Worm (Caenorhabditis elegans) whole organism, L2 larva: ENCODE measurements around the gene sql-1.

Source experiments
- alr-1 ChIP-seq: fragments of 150-350 bp; optimal IDR thresholded peaks from 2 replicates; lab custom pipeline; 2014; ENCODE audit warnings: missing biosample characterization, missing genetic modification characterization
- blmp-1 ChIP-seq: sonication (generic microtip); optimal IDR thresholded peaks from 2 replicates; lab custom pipeline; 2017; ENCODE audit warnings: missing genetic modification characterization, mild to moderate bottlenecking, missing compliant biosample characterization, antibody characterized with exemption, moderate library complexity; ENCODE audit not compliant: insufficient read depth
- crh-2 ChIP-seq: sonication (generic microtip); optimal IDR thresholded peaks from 2 replicates; lab custom pipeline; 2017; ENCODE audit warnings: missing biosample characterization, missing genetic modification characterization
- lin-39 ChIP-seq: fragments of 150-350 bp; optimal IDR thresholded peaks from 2 replicates; lab custom pipeline; 2014; ENCODE audit warnings: missing biosample characterization, missing genetic modification reagents, missing genetic modification characterization
- nhr-237 ChIP-seq: fragments of 150-350 bp; optimal IDR thresholded peaks from 2 replicates; lab custom pipeline; 2014; ENCODE audit warnings: missing biosample characterization, missing genetic modification characterization
- nhr-6 ChIP-seq: fragments of 150-350 bp; optimal IDR thresholded peaks from 2 replicates; lab custom pipeline; 2014; ENCODE audit warnings: missing biosample characterization, missing genetic modification characterization
- nhr-77 ChIP-seq: fragments of 150-350 bp; optimal IDR thresholded peaks from 2 replicates; lab custom pipeline; 2014; ENCODE audit warnings: missing biosample characterization, missing genetic modification characterization

- TF ChIP-seq nhr-6 (tag; lab: Kevin White, UChicago): no peak
- no peak for TF ChIP-seq nhr-237
- no peak for TF ChIP-seq nhr-77 (tag; lab: Kevin White, UChicago)
- TF ChIP-seq lin-39 (tag; lab: Kevin White, UChicago): no peak
- TF ChIP-seq blmp-1: no peak
- no peak for TF ChIP-seq alr-1 (tag; lab: Kevin White, UChicago)
- TF ChIP-seq crh-2 (tag; lab: Kevin White, UChicago): no peak
Observed at ce11 chrIII:12496449-12496848, 2.9 kb upstream of the sql-1 start, which contains the start of gene herd-1.
